Worm (Caenorhabditis elegans) whole organism, young adult: ENCODE measurements around the gene mfsd-8.

Experiments used
- F39B2.1 ChIP-seq: fragments of 200-800 bp; sonication (Bioruptor generic); IDR thresholded peaks from 2 replicates; pipeline ENCODE4 v1.3.6; 2022; ENCODE audit warnings: missing genetic modification reagents, missing genetic modification characterization, missing compliant biosample characterization
- Y56A3A.18 ChIP-seq: fragments of 200-800 bp; sonication (Bioruptor generic); IDR thresholded peaks from 2 replicates; pipeline ENCODE4 v1.3.6; 2022; ENCODE audit warnings: missing genetic modification reagents, missing genetic modification characterization, missing compliant biosample characterization
- attf-5 ChIP-seq: fragments of 200-800 bp; sonication (Bioruptor generic); optimal IDR thresholded peaks from 2 replicates; lab custom pipeline; 2018; ENCODE audit warnings: mild to moderate bottlenecking, missing genetic modification characterization, missing compliant biosample characterization
- ceh-58 ChIP-seq: fragments of 200-800 bp; sonication (Bioruptor generic); IDR thresholded peaks from 2 replicates; pipeline ENCODE4 v1.3.6; 2022; ENCODE audit warnings: missing genetic modification characterization, missing compliant biosample characterization
- unc-130 ChIP-seq: sonication (generic microtip); optimal IDR thresholded peaks from 2 replicates; lab custom pipeline; 2016; ENCODE audit warnings: missing genetic modification reagents, missing genetic modification characterization, missing compliant biosample characterization
- zim-3 ChIP-seq: sonication (generic microtip); optimal IDR thresholded peaks from 2 replicates; lab custom pipeline; 2017; ENCODE audit warnings: mild to moderate bottlenecking, missing genetic modification characterization, moderate library complexity, missing compliant biosample characterization

DNA sequence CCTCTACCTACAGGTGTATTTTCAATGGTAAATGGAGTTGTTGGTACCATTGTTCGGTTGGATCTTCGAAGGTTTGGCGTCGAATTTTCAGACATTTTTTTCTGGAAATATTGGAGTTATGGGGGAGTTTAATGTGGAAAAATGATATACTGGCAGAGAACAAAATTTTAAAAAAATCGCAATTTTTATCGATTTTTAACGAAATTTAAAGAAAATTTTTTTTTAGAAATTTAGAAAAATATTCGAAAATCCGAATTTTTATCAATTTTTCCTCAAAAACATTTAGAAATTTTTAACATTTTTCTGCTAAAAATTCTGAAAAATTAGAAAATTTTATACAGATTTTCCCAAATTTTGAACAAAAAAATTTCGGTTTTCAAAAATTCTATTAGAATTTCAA lies 3.5 kb upstream of the mfsd-8 start, which contains the start of gene Y53G8AM.8:
- TF ChIP-seq ceh-58 (GFP tag; lab: Robert Waterston, UW) (no peak), zim-3 (tag; lab: Kevin White, UChicago) (no peak), attf-5 (GFP tag; lab: Kevin White, UChicago) (no peak), unc-130 (GFP tag; lab: Kevin White, UChicago) (no peak), F39B2.1 (GFP tag; lab: Robert Waterston, UW) (no peak), Y56A3A.18 (GFP tag; lab: Robert Waterston, UW) (no peak)
